Worm (Caenorhabditis elegans): ENCODE data around the gene C29E4.13.

- no peak for TF ChIP-seq hmbx-1 (tag; optimal IDR thresholded peaks at IDR 0.05)
- no peak for TF ChIP-seq hmg-4 (GFP tag; optimal IDR thresholded peaks at IDR 0.05)
- no peak for TF ChIP-seq scrt-1 (GFP tag; IDR thresholded peaks at IDR 0.05)
- no peak for TF ChIP-seq ama-1 (optimal IDR thresholded peaks at IDR 0.05)
- no peak for TF ChIP-seq flt-1 (GFP tag; IDR thresholded peaks at IDR 0.05)
- TF ChIP-seq hnd-1 (tag; optimal IDR thresholded peaks at IDR 0.05): no peak
- no peak for TF ChIP-seq tra-4 (tag; optimal IDR thresholded peaks at IDR 0.05)
- TF ChIP-seq tbx-37 (GFP tag; conservative IDR thresholded peaks at IDR 0.05): no peak
- TF ChIP-seq ceh-36 (tag; optimal IDR thresholded peaks at IDR 0.05): no peak
- TF ChIP-seq F13C5.2 (tag; optimal IDR thresholded peaks at IDR 0.05): no peak
Measured at ce11 chrIII:7913488-7913887, 15.0 kb downstream of the C29E4.13 start, which contains the start of gene ZK688.12.
